Worm (Caenorhabditis elegans) whole organism, midembryonic: ENCODE results near the gene Y69A2AR.19.

Experiments used
- cog-1 ChIP-seq: sonication (generic microtip); optimal IDR thresholded peaks from 2 replicates; lab custom pipeline; 2016; ENCODE audit warnings: missing genetic modification characterization, missing compliant biosample characterization
- flt-1 ChIP-seq: fragments of 200-800 bp; sonication (Bioruptor generic); IDR thresholded peaks from 2 replicates; pipeline ENCODE4 v1.3.6; 2022; ENCODE audit warnings: missing genetic modification characterization, missing compliant biosample characterization
- ref-1 ChIP-seq: fragments of 200-800 bp; sonication (Bioruptor generic); conservative IDR thresholded peaks from 2 replicates; pipeline ENCODE4 v1.3.6; 2022; ENCODE audit warnings: missing genetic modification reagents, missing genetic modification characterization, missing compliant biosample characterization

ce11 chrIV:2463311-2463710, 25.3 kb upstream of the Y69A2AR.19 start, which contains the start of gene cdh-10:
- TF ChIP-seq flt-1 (GFP tag; lab: Robert Waterston, UW) (no peak), cog-1 (tag; lab: Kevin White, UChicago) (no peak), ref-1 (GFP tag; lab: Robert Waterston, UW) (no peak)
